Worm (Caenorhabditis elegans): Measurements from ENCODE around the gene mnm-2.

DNA sequence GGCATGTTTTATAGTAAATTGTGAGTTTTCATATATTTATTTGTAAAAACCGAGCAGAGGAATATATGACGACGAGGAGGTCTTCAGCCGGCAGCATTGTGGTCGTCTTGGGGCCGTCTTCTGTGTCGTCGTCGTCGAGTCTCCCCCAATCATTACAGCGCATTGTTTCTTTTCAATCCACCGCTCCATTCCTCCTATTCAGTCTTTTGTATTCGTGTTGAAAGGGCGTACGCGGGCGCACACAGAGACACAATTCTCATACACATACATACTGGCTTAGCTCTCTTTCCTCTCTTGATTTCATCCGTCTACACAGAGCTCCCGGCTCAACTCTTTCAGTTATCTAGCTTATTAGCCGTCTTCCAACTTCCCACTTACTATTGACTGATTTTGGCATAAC is 38.9 kb upstream of the mnm-2 start, which contains the start of gene sox-2:
- TF ChIP-seq egl-27 (tag; optimal IDR thresholded peaks at IDR 0.05): no peak
- TF ChIP-seq lin-11 (tag; optimal IDR thresholded peaks at IDR 0.05): no peak

All from whole organism, L2 larva.